Fruit fly (Drosophila melanogaster) whole organism, embryonic: ENCODE measurements around the gene Polr2I.
A peak's percentile ranks its signal among the peaks of the same experiment; 100 is the strongest.

Experiments used
- Ada2b ChIP-seq: fragments of 200-800 bp; sonication (Bioruptor generic); IDR thresholded peaks from 2 replicates; pipeline ENCODE4 v1.3.6; 2022; ENCODE audit warnings: missing biosample characterization, missing genetic modification characterization
- Adf1 ChIP-seq: fragments of 200-800 bp; sonication (Bioruptor generic); IDR thresholded peaks from 2 replicates; pipeline ENCODE4 v1.3.6; 2022; ENCODE audit warnings: missing biosample characterization, missing genetic modification characterization
- CG14441 ChIP-seq: fragments of 200-800 bp; sonication (Bioruptor generic); IDR thresholded peaks from 2 replicates; pipeline ENCODE4 v1.3.6; 2022; ENCODE audit warnings: missing biosample characterization, missing genetic modification characterization
- CG15011 ChIP-seq: fragments of 200-800 bp; sonication (Bioruptor generic); optimal IDR thresholded peaks from 3 replicates; lab custom pipeline; 2018; ENCODE audit warnings: missing biosample characterization, mild to moderate bottlenecking, missing genetic modification characterization
- CG15514 ChIP-seq: fragments of 200-800 bp; sonication (Bioruptor generic); optimal IDR thresholded peaks from 3 replicates; lab custom pipeline; 2017; ENCODE audit warnings: missing biosample characterization, missing genetic modification characterization, mild to moderate bottlenecking, moderate library complexity, missing genetic modification reagents
- CG1832 ChIP-seq: fragments of 200-800 bp; sonication (Bioruptor generic); optimal IDR thresholded peaks from 2 replicates; lab custom pipeline; 2017; ENCODE audit warnings: missing biosample characterization, mild to moderate bottlenecking, missing genetic modification characterization, inconsistent platforms
- CG4730 ChIP-seq: fragments of 200-800 bp; sonication (Bioruptor generic); IDR thresholded peaks from 2 replicates; pipeline ENCODE4 v1.3.6; 2022; ENCODE audit warnings: missing biosample characterization, missing genetic modification characterization
- CG6254 ChIP-seq: fragments of 200-800 bp; sonication (Bioruptor generic); optimal IDR thresholded peaks from 3 replicates; lab custom pipeline; 2017; ENCODE audit warnings: mild to moderate bottlenecking, missing biosample characterization, missing genetic modification reagents, missing genetic modification characterization
- CG6654 ChIP-seq: fragments of 200-800 bp; sonication (Bioruptor generic); optimal IDR thresholded peaks from 2 replicates; lab custom pipeline; 2017; ENCODE audit warnings: missing biosample characterization, mild to moderate bottlenecking, missing genetic modification characterization
- CG7963 ChIP-seq: fragments of 200-800 bp; sonication (Bioruptor generic); IDR thresholded peaks from 3 replicates; pipeline ENCODE4 v1.3.6; 2022; ENCODE audit warnings: missing biosample characterization, missing genetic modification characterization; ENCODE audit not compliant: partially characterized antibody
- CG9932 ChIP-seq: fragments of 200-800 bp; sonication (Bioruptor generic); IDR thresholded peaks from 2 replicates; pipeline ENCODE4 v1.3.6; 2022; ENCODE audit warnings: missing biosample characterization, missing genetic modification characterization
- Camta ChIP-seq: fragments of 200-800 bp; sonication (Bioruptor generic); optimal IDR thresholded peaks from 2 replicates; lab custom pipeline; 2016; ENCODE audit warnings: missing biosample characterization, missing genetic modification characterization
- Deaf1 ChIP-seq: fragments of 200-800 bp; optimal IDR thresholded peaks from 3 replicates; lab custom pipeline; 2019; ENCODE audit warnings: missing biosample characterization, mild to moderate bottlenecking, missing genetic modification characterization, moderate library complexity
- Dll ChIP-seq: fragments of 200-800 bp; sonication (Bioruptor generic); IDR thresholded peaks from 4 replicates; pipeline ENCODE4 v1.3.6; 2022; ENCODE audit warnings: missing biosample characterization, missing genetic modification characterization; ENCODE audit not compliant: partially characterized antibody
- Drgx ChIP-seq: fragments of 200-800 bp; sonication (Bioruptor generic); IDR thresholded peaks from 2 replicates; pipeline ENCODE4 v1.3.6; 2022; ENCODE audit warnings: missing biosample characterization, missing genetic modification characterization
- Kr ChIP-seq: fragments of 200-800 bp; sonication (Bioruptor generic); optimal IDR thresholded peaks from 2 replicates; lab custom pipeline; 2017; ENCODE audit warnings: missing biosample characterization, mild to moderate bottlenecking, missing genetic modification characterization
- Lpt ChIP-seq: fragments of >200 bp; optimal IDR thresholded peaks from 2 replicates; lab custom pipeline; 2018; ENCODE audit warnings: missing biosample characterization, missing genetic modification characterization
- PHDP ChIP-seq: fragments of 200-800 bp; sonication (Bioruptor generic); optimal IDR thresholded peaks from 3 replicates; lab custom pipeline; 2018; ENCODE audit warnings: missing biosample characterization, mild to moderate bottlenecking, missing genetic modification characterization, moderate library complexity
- Sox102F ChIP-seq: fragments of 200-800 bp; sonication (Bioruptor generic); optimal IDR thresholded peaks from 2 replicates; lab custom pipeline; 2018; ENCODE audit warnings: missing biosample characterization, mild to moderate bottlenecking, missing genetic modification characterization, moderate library complexity
- Sry-δ ChIP-seq: fragments of 200-800 bp; sonication (Bioruptor generic); optimal IDR thresholded peaks from 2 replicates; lab custom pipeline; 2016; ENCODE audit warnings: missing biosample characterization, missing genetic modification characterization
- Tbp ChIP-seq: fragments of >200 bp; optimal IDR thresholded peaks from 2 replicates; lab custom pipeline; 2018; ENCODE audit warnings: missing biosample characterization, missing genetic modification characterization
- Xrp1 ChIP-seq: fragments of 200-800 bp; sonication (Bioruptor generic); IDR thresholded peaks from 2 replicates; pipeline ENCODE4 v1.3.6; 2022; ENCODE audit warnings: missing biosample characterization, missing genetic modification characterization
- bab2 ChIP-seq: fragments of 200-800 bp; sonication (Bioruptor generic); optimal IDR thresholded peaks from 2 replicates; lab custom pipeline; 2016; ENCODE audit warnings: missing biosample characterization, missing genetic modification characterization
- chinmo ChIP-seq: fragments of 200-800 bp; sonication (Bioruptor generic); IDR thresholded peaks from 4 replicates; pipeline ENCODE4 v1.3.6; 2022; ENCODE audit warnings: missing biosample characterization, missing genetic modification characterization; ENCODE audit not compliant: partially characterized antibody
- chm ChIP-seq: fragments of 200-800 bp; sonication (Bioruptor generic); IDR thresholded peaks from 2 replicates; pipeline ENCODE4 v1.3.6; 2022; ENCODE audit warnings: missing biosample characterization, missing genetic modification characterization
- dmrt11E ChIP-seq: fragments of 200-800 bp; sonication (Bioruptor generic); optimal IDR thresholded peaks from 3 replicates; lab custom pipeline; 2018; ENCODE audit warnings: missing biosample characterization, mild to moderate bottlenecking, missing genetic modification characterization, moderate library complexity
- dpn ChIP-seq, 2 experiments: fragments of 200-800 bp; sonication (Bioruptor generic); optimal IDR thresholded peaks; 3 replicates each; lab custom pipeline; 2016; ENCODE audit warnings: missing biosample characterization in 2 of 2, missing genetic modification characterization in 2 of 2
- emc ChIP-seq: fragments of 200-800 bp; sonication (Bioruptor generic); optimal IDR thresholded peaks from 2 replicates; lab custom pipeline; 2016; ENCODE audit warnings: missing biosample characterization, missing genetic modification characterization
- gro ChIP-seq: fragments of 200-800 bp; sonication (Bioruptor generic); optimal IDR thresholded peaks from 2 replicates; lab custom pipeline; 2016; ENCODE audit warnings: missing biosample characterization, missing genetic modification characterization
- inv ChIP-seq: fragments of 200-800 bp; sonication (Bioruptor generic); IDR thresholded peaks from 2 replicates; pipeline ENCODE4 v1.3.6; 2022; ENCODE audit warnings: missing biosample characterization, missing genetic modification characterization; ENCODE audit not compliant: partially characterized antibody
- kni ChIP-seq: fragments of 200-800 bp; sonication (Bioruptor generic); optimal IDR thresholded peaks from 3 replicates; lab custom pipeline; 2017; ENCODE audit warnings: mild to moderate bottlenecking, missing biosample characterization, missing genetic modification reagents, missing genetic modification characterization
- lab ChIP-seq: fragments of 200-800 bp; sonication (Bioruptor generic); optimal IDR thresholded peaks from 3 replicates; lab custom pipeline; 2017; ENCODE audit warnings: missing biosample characterization, missing genetic modification characterization, mild to moderate bottlenecking, moderate library complexity, missing genetic modification reagents
- lov ChIP-seq, 2 experiments: fragments of 200-800 bp in 1 of 2; fragments of >200 bp in 1 of 2; sonication (Bioruptor generic) in 1 of 2; IDR thresholded peaks in 1 of 2; optimal IDR thresholded peaks in 1 of 2; 2 replicates in 1 of 2; 3 replicates in 1 of 2; pipeline versions ENCODE4 v1.3.6 to Lab custom; 2017 to 2022; ENCODE audit warnings: missing biosample characterization in 1 of 2, missing genetic modification characterization in 1 of 2
- mam ChIP-seq: fragments of 200-800 bp; sonication (Bioruptor generic); optimal IDR thresholded peaks from 3 replicates; lab custom pipeline; 2016; ENCODE audit warnings: missing biosample characterization, missing genetic modification characterization
- nerfin-1 ChIP-seq: fragments of 200-800 bp; sonication (Bioruptor generic); optimal IDR thresholded peaks from 3 replicates; lab custom pipeline; 2019; ENCODE audit warnings: missing biosample characterization, mild to moderate bottlenecking, missing genetic modification characterization, moderate library complexity
- nom ChIP-seq: fragments of 200-800 bp; sonication (Bioruptor generic); optimal IDR thresholded peaks from 2 replicates; lab custom pipeline; 2017; ENCODE audit warnings: missing biosample characterization, missing genetic modification characterization, mild to moderate bottlenecking, moderate library complexity, missing genetic modification reagents
- oc ChIP-seq: fragments of 200-800 bp; sonication (Bioruptor generic); optimal IDR thresholded peaks from 2 replicates; lab custom pipeline; 2018; ENCODE audit warnings: missing biosample characterization, mild to moderate bottlenecking, missing genetic modification characterization, moderate library complexity
- pan ChIP-seq, 4 experiments: fragments of >200 bp in 3 of 4; fragments of 200-800 bp in 1 of 4; sonication (Bioruptor generic) in 1 of 4; optimal IDR thresholded peaks in 3 of 4; IDR thresholded peaks in 1 of 4; 2 replicates each; pipeline versions ENCODE4 v1.3.6 to Lab custom; 2017 to 2022; ENCODE audit warnings: missing biosample characterization in 2 of 4, missing genetic modification characterization in 2 of 4, mixed read lengths in 1 of 4
- sd ChIP-seq: fragments of 200-800 bp; sonication (Bioruptor generic); optimal IDR thresholded peaks from 3 replicates; lab custom pipeline; 2018; ENCODE audit warnings: missing biosample characterization, mild to moderate bottlenecking, missing genetic modification characterization, moderate library complexity
- sens ChIP-seq: fragments of 200-800 bp; sonication (Bioruptor generic); peaks from one replicate; lab custom pipeline; 2016; ENCODE audit warnings: missing biosample characterization, missing genetic modification characterization
- shn ChIP-seq: fragments of 200-800 bp; sonication (Bioruptor generic); optimal IDR thresholded peaks from 3 replicates; lab custom pipeline; 2016; ENCODE audit warnings: missing biosample characterization, missing genetic modification characterization
- so ChIP-seq: fragments of 200-800 bp; sonication (Bioruptor generic); IDR thresholded peaks from 3 replicates; pipeline ENCODE4 v1.3.6; 2022; ENCODE audit warnings: missing biosample characterization, missing genetic modification characterization
- sob ChIP-seq: fragments of 200-800 bp; sonication (Bioruptor generic); IDR thresholded peaks from 2 replicates; pipeline ENCODE4 v1.3.6; 2022; ENCODE audit warnings: missing biosample characterization, missing genetic modification characterization
- sqz ChIP-seq: fragments of 200-800 bp; sonication (Bioruptor generic); optimal IDR thresholded peaks from 3 replicates; lab custom pipeline; 2018; ENCODE audit warnings: missing biosample characterization, mild to moderate bottlenecking, missing genetic modification characterization
- tap ChIP-seq: fragments of 200-800 bp; optimal IDR thresholded peaks from 3 replicates; lab custom pipeline; 2019; ENCODE audit warnings: missing biosample characterization, mild to moderate bottlenecking, missing genetic modification characterization, moderate library complexity
- unpg ChIP-seq: fragments of 200-800 bp; sonication (Bioruptor generic); optimal IDR thresholded peaks from 3 replicates; lab custom pipeline; 2018; ENCODE audit warnings: missing biosample characterization, mild to moderate bottlenecking, missing genetic modification characterization, moderate library complexity
- yki ChIP-seq: fragments of >200 bp; optimal IDR thresholded peaks from 3 replicates; lab custom pipeline; 2018

Polr2I gene

DNA sequence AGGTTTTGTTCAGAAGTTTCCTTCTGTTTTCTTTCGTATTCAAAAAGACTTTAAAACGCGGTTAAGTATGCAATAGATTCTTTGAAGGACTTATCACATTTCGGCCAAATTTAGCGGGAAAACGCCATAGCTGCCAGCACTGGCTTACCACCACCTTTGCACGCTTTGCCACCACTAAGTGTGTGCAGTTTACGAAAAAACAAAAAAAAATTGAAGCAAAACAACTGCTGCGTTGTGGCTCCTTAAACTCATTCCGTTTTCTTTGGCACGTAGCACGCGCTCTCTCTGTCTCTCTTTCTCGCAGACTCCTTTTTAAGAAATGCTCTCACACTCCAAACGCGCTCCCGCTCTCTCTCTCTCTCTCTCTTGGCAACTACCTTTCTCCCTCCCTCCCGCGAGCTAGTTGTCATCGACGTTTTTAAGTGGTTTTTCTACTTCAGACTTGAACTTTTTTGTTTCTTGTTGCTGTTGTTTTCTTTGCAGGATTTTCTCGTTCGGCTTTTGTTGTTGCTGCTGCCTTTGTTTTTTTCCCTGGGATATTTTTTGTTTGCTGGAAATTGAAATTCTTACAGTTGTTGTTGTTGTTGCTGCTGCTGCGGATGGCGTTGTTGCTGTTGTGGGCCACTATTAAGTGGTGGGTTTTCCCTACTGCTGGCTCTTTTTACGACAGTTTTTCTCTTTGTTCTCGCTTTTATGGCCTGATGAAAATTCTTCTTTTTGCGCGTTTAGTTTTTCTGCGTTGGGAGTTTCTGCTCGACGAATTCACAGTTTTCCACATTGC, 30.2 kb upstream of the Polr2I start (continued):
- TF ChIP-seq CG15514 (GFP tag; lab: Kevin White, UChicago): peak; percentile 19
- TF ChIP-seq Dll (GFP tag; lab: Robert Waterston, UW): 0 out of 4 replicates have a peak, but pooled peaks have one; percentile 39
- TF ChIP-seq gro (GFP tag; lab: Kevin White, UChicago): peak; percentile 13
- no peak for TF ChIP-seq Adf1 (GFP tag; lab: Robert Waterston, UW)
- no peak for TF ChIP-seq Kr (GFP tag; lab: Kevin White, UChicago)
- TF ChIP-seq Drgx (GFP tag; lab: Robert Waterston, UW): 0 out of 2 replicates have a peak, but pooled peaks have one; percentile 56
- no peak for TF ChIP-seq Camta (GFP tag; lab: Kevin White, UChicago)
- peak; percentile 86 for TF ChIP-seq CG1832
- no peak for TF ChIP-seq emc
- no peak for TF ChIP-seq oc (tag; lab: Kevin White, UChicago)
- TF ChIP-seq Sry-δ: peak; percentile 35
- 0 out of 4 replicates have a peak, but pooled peaks have one; percentile 59 for TF ChIP-seq chinmo
- TF ChIP-seq sob (GFP tag; lab: Robert Waterston, UW): 0 out of 2 replicates have a peak, but pooled peaks have one; percentile 43
- no peak for TF ChIP-seq tap (tag; lab: Kevin White, UChicago)
- TF ChIP-seq CG6654 (GFP tag; lab: Kevin White, UChicago): no peak
- no peak for TF ChIP-seq CG15011
- peak; percentile 86 for TF ChIP-seq yki (lab: Kevin White, UChicago)
- 0 out of 2 replicates have a peak, but pooled peaks have one; percentile 5 for TF ChIP-seq Ada2b (GFP tag; lab: Robert Waterston, UW)
- no peak for TF ChIP-seq inv
- peak; percentile 27 for TF ChIP-seq unpg (GFP tag; lab: Kevin White, UChicago)
- TF ChIP-seq lab (GFP tag; lab: Kevin White, UChicago): peak; percentile 23
- TF ChIP-seq CG7963: no peak
- TF ChIP-seq chm (GFP tag; lab: Robert Waterston, UW): 0 out of 2 replicates have a peak, but pooled peaks have one; percentile 41
- no peak for TF ChIP-seq so (GFP tag; lab: Robert Waterston, UW)
- TF ChIP-seq PHDP (tag; lab: Kevin White, UChicago): peak; percentile 13
- no peak for TF ChIP-seq lov (optimal IDR thresholded peaks at IDR 0.05; lab: Kevin White, UChicago)
- 0 out of 3 replicates have a peak, but pooled peaks have one; percentile 7 for TF ChIP-seq lov (GFP tag; IDR thresholded peaks at IDR 0.05; lab: Robert Waterston, UW)
- peak; percentile 18 for TF ChIP-seq mam (GFP tag; lab: Kevin White, UChicago)
- TF ChIP-seq dmrt11E (tag; lab: Kevin White, UChicago): peak; percentile 12
- TF ChIP-seq sens (GFP tag; lab: Kevin White, UChicago): peak; percentile 54
- no peak for TF ChIP-seq CG4730 (GFP tag; lab: Robert Waterston, UW)
- no peak for TF ChIP-seq bab2 (GFP tag; lab: Kevin White, UChicago)
- peak in 1 of 2 experiments; percentile 21 for TF ChIP-seq dpn (GFP tag; optimal IDR thresholded peaks at IDR 0.05; lab: Kevin White, UChicago)
- peak; percentile 23 for TF ChIP-seq shn (GFP tag; lab: Kevin White, UChicago)
- TF ChIP-seq Tbp (GFP tag; lab: Kevin White, UChicago): peak; percentile 59
- peak; percentile 19; the same call in 1 of the 2 replicates for TF ChIP-seq CG9932 (GFP tag; lab: Robert Waterston, UW)
- TF ChIP-seq pan (optimal IDR thresholded peaks at IDR 0.05; lab: Kevin White, UChicago): no peak
- TF ChIP-seq pan (GFP tag; optimal IDR thresholded peaks at IDR 0.05 in 1 of 2, IDR thresholded peaks at IDR 0.05 in 1 of 2): peak in 1 of 2 experiments; percentile 17
- TF ChIP-seq Deaf1 (tag; lab: Kevin White, UChicago): peak; percentile 4
- peak; percentile 33 for TF ChIP-seq nerfin-1 (tag; lab: Kevin White, UChicago)
- TF ChIP-seq sqz: peak; percentile 94
- peak; percentile 35 for TF ChIP-seq sd (tag; lab: Kevin White, UChicago)
- peak; percentile 7 for TF ChIP-seq Lpt (GFP tag; lab: Kevin White, UChicago)
- peak; percentile 57 for TF ChIP-seq kni
- peak; percentile 3 for TF ChIP-seq Sox102F (GFP tag; lab: Kevin White, UChicago)
- no peak for TF ChIP-seq CG14441 (GFP tag; lab: Robert Waterston, UW)
- peak; percentile 95 for TF ChIP-seq nom (GFP tag; lab: Kevin White, UChicago)
- TF ChIP-seq CG6254 (GFP tag; lab: Kevin White, UChicago): no peak
- peak; percentile 38 for TF ChIP-seq Xrp1 (GFP tag; lab: Robert Waterston, UW)
